Fruit fly (Drosophila melanogaster): ENCODE measurements around the gene CG8475.

CG8475 gene

dm6 chr2L:8159498-8159897 lies 37.2 kb downstream of the CG8475 start, which contains the start of the genes PAPLA1 and Rbsn-5 (continued):
- peak; percentile 27 for TF ChIP-seq pros (GFP tag; optimal IDR thresholded peaks at IDR 0.05)
- peak; percentile 95 for TF ChIP-seq ems (GFP tag; optimal IDR thresholded peaks at IDR 0.05)
- no peak for TF ChIP-seq hb (GFP tag; IDR thresholded peaks at IDR 0.05; ENCODE audit: partially characterized antibody)
- 0 out of 2 replicates have a peak, but pooled peaks have one; percentile 59 for TF ChIP-seq Doc2 (GFP tag; IDR thresholded peaks at IDR 0.05)
- TF ChIP-seq ERR (GFP tag; optimal IDR thresholded peaks at IDR 0.05): peak; percentile 90
- TF ChIP-seq NC2β (GFP tag; optimal IDR thresholded peaks at IDR 0.05): peak; percentile 94
- TF ChIP-seq Atf-2 (GFP tag; optimal IDR thresholded peaks at IDR 0.05): peak; percentile 94
- peak; percentile 93 for TF ChIP-seq CG7786 (GFP tag; optimal IDR thresholded peaks at IDR 0.05)
- peak; percentile 97 for TF ChIP-seq chn (GFP tag; optimal IDR thresholded peaks at IDR 0.05)
- TF ChIP-seq gro (GFP tag; optimal IDR thresholded peaks at IDR 0.05): peak; percentile 97
- peak; percentile 83 for TF ChIP-seq CG12299 (tag; optimal IDR thresholded peaks at IDR 0.05)
- no peak for TF ChIP-seq usp (GFP tag; optimal IDR thresholded peaks at IDR 0.05)
- peak; percentile 92 for TF ChIP-seq caup (GFP tag; optimal IDR thresholded peaks at IDR 0.05; ENCODE audit: severe bottlenecking)
- peak; percentile 94 for TF ChIP-seq Chrac-16 (GFP tag; optimal IDR thresholded peaks at IDR 0.05)
- peak; percentile 80 for TF ChIP-seq twi (tag; optimal IDR thresholded peaks at IDR 0.05)
- peak; percentile 85 for TF ChIP-seq tap (tag; optimal IDR thresholded peaks at IDR 0.05)
- peak; percentile 88 for TF ChIP-seq CG11398 (GFP tag; optimal IDR thresholded peaks at IDR 0.05)
- TF ChIP-seq oc (tag; optimal IDR thresholded peaks at IDR 0.05): peak; percentile 98
- TF ChIP-seq CG34376 (GFP tag; optimal IDR thresholded peaks at IDR 0.05): peak; percentile 95
- peak; percentile 64 for TF ChIP-seq Adf1 (GFP tag; IDR thresholded peaks at IDR 0.05)
- TF ChIP-seq CG9727 (GFP tag; optimal IDR thresholded peaks at IDR 0.05): peak; percentile 89
- peak; percentile 91 for TF ChIP-seq CG1792 (GFP tag; optimal IDR thresholded peaks at IDR 0.05)
- peak; percentile 5; the same call in 1 of the 2 replicates for TF ChIP-seq amos (GFP tag; IDR thresholded peaks at IDR 0.05; ENCODE audit: partially characterized antibody)
- peak; percentile 94 for TF ChIP-seq Camta (GFP tag; optimal IDR thresholded peaks at IDR 0.05)
- peak; percentile 84 for TF ChIP-seq ssp (GFP tag; IDR thresholded peaks at IDR 0.05)
- no peak for TF ChIP-seq h (optimal IDR thresholded peaks at IDR 0.05)
- peak; percentile 86 for TF ChIP-seq sd (tag; optimal IDR thresholded peaks at IDR 0.05)
- TF ChIP-seq CG15269 (tag; optimal IDR thresholded peaks at IDR 0.05): peak; percentile 93
- TF ChIP-seq slbo (GFP tag; IDR thresholded peaks at IDR 0.05): peak; percentile 97
- TF ChIP-seq peb (GFP tag; IDR thresholded peaks at IDR 0.05): peak; percentile 87
- TF ChIP-seq CG33213 (GFP tag; optimal IDR thresholded peaks at IDR 0.05): peak; percentile 93
- peak; percentile 84 for TF ChIP-seq CG1529 (GFP tag; optimal IDR thresholded peaks at IDR 0.05)
- peak; percentile 89 for TF ChIP-seq CG31388 (GFP tag; optimal IDR thresholded peaks at IDR 0.05)
- TF ChIP-seq D19A (tag; optimal IDR thresholded peaks at IDR 0.05): peak; percentile 86
- TF ChIP-seq odd (GFP tag; optimal IDR thresholded peaks at IDR 0.05): peak; percentile 79
- TF ChIP-seq vfl (GFP tag; optimal IDR thresholded peaks at IDR 0.05): peak; percentile 94
- peak; percentile 94 for TF ChIP-seq Dad (GFP tag; optimal IDR thresholded peaks at IDR 0.05)
- peak; percentile 82 for TF ChIP-seq wdn (GFP tag; IDR thresholded peaks at IDR 0.05)
- peak; percentile 96 for TF ChIP-seq Hsf (GFP tag; optimal IDR thresholded peaks at IDR 0.05)
- peak; percentile 83 for TF ChIP-seq Spps (tag; optimal IDR thresholded peaks at IDR 0.05)
- TF ChIP-seq fru (optimal IDR thresholded peaks at IDR 0.05): no peak
- TF ChIP-seq corto (GFP tag; optimal IDR thresholded peaks at IDR 0.05): peak; percentile 83
- peak; percentile 96 for TF ChIP-seq CG8944 (GFP tag; optimal IDR thresholded peaks at IDR 0.05)
- peak; percentile 88 for TF ChIP-seq HHEX (GFP tag; optimal IDR thresholded peaks at IDR 0.05)
- peak; percentile 96 for TF ChIP-seq CG14441 (GFP tag; IDR thresholded peaks at IDR 0.05)
- peak; percentile 89 for TF ChIP-seq CG15601 (tag; optimal IDR thresholded peaks at IDR 0.05)
- peak; percentile 95 for TF ChIP-seq CG17361 (GFP tag; IDR thresholded peaks at IDR 0.05)
- TF ChIP-seq CG2889 (GFP tag; IDR thresholded peaks at IDR 0.05): peak; percentile 93
- peak; percentile 91 for TF ChIP-seq CG8924 (tag; optimal IDR thresholded peaks at IDR 0.05)
- peak; percentile 90 for TF ChIP-seq CG15514 (GFP tag; optimal IDR thresholded peaks at IDR 0.05)
- peak; percentile 50; the same call in 1 of the 3 replicates for TF ChIP-seq z (GFP tag; IDR thresholded peaks at IDR 0.05)
- TF ChIP-seq ranshi (GFP tag; IDR thresholded peaks at IDR 0.05): peak; percentile 93
